Worm (Caenorhabditis elegans): Measurements from ENCODE around the gene str-155.

DNA sequence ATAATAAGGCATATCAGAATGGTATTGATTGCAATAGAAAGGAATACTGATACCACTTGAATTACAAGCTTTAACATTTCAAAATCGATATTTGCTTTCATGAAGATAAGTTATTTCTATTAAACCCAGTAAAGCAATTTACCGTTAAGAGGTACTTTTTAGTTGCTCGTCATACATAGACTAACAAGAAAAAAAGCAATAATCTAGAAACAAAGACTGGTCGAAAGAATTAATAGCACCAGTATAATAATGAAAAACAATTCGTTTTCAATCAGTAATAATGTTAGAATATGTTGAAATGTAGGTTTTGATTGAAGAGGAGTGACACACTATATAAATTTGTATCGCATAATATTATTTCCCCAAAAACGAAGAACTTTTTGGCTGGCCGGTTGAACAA lies 45.2 kb upstream of the str-155 start, which contains the start of gene str-175:
- TF ChIP-seq grh-1 (GFP tag; IDR thresholded peaks at IDR 0.05) (no peak), unc-62 (GFP tag; optimal IDR thresholded peaks at IDR 0.05) (no peak), aly-2 (tag; optimal IDR thresholded peaks at IDR 0.05) (no peak), pax-3 (tag; optimal IDR thresholded peaks at IDR 0.05) (no peak), ceh-82 (tag; optimal IDR thresholded peaks at IDR 0.05) (no peak), lin-39 (tag; optimal IDR thresholded peaks at IDR 0.05) (no peak), hlh-4 (tag; optimal IDR thresholded peaks at IDR 0.05) (no peak), fos-1 (tag; optimal IDR thresholded peaks at IDR 0.05) (no peak), nhr-20 (tag; optimal IDR thresholded peaks at IDR 0.05) (no peak), ama-1 (optimal IDR thresholded peaks at IDR 0.05) (no peak), dpl-1 (GFP tag; optimal IDR thresholded peaks at IDR 0.05) (no peak), ztf-11 (tag; optimal IDR thresholded peaks at IDR 0.05) (no peak), egl-27 (tag; optimal IDR thresholded peaks at IDR 0.05) (no peak), lsy-2 (tag; optimal IDR thresholded peaks at IDR 0.05) (no peak)
